Worm (Caenorhabditis elegans): ENCODE results near the gene F54E2.5.

Gene F54E2.5

DNA sequence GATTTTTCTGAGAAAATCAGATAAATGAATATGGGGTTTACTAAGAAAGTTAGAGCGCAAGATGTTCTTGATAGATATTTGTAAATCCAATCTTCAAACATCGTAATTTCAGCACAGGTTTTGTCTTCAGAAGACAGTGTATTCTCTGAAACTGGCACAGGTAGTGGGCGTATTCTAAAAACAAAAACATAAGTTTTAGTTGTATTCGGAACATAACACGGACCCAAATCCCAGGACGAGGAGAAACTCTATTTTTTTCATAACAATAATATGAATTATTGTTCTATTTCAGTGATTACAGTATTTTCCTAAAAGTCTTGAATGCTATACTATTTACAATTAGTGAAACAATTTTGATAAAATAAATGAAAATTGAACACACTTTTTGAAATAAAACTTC is 20.6 kb upstream of the F54E2.5 start, which contains the start of gene srj-45:
Gene srj-45, minus strand, starts transcription at position 101 of the 400 bp plus-strand sequence.
- TF ChIP-seq madf-6 (GFP tag; IDR thresholded peaks at IDR 0.05), result no peak
- no peak for TF ChIP-seq nfya-1 (tag; optimal IDR thresholded peaks at IDR 0.05; ENCODE audit: borderline replicate concordance, insufficient read depth)
- no peak for TF ChIP-seq lsy-27 (tag; optimal IDR thresholded peaks at IDR 0.05; ENCODE audit: borderline replicate concordance, insufficient read depth)
- TF ChIP-seq tbp1 (GFP tag; optimal IDR thresholded peaks at IDR 0.05), result no peak
- no peak for TF ChIP-seq lin-40 (tag; optimal IDR thresholded peaks at IDR 0.05)
- no peak for TF ChIP-seq hmg-1.2 (GFP tag; IDR thresholded peaks at IDR 0.05)
- TF ChIP-seq fkh-3 (tag; optimal IDR thresholded peaks at IDR 0.05), result no peak
- no peak for TF ChIP-seq nhr-80 (tag; optimal IDR thresholded peaks at IDR 0.05)
- TF ChIP-seq lin-35 (GFP tag; optimal IDR thresholded peaks at IDR 0.05), result no peak
- TF ChIP-seq F55B11.4 (tag; optimal IDR thresholded peaks at IDR 0.05; ENCODE audit: borderline replicate concordance, insufficient read depth), result no peak
- no peak for TF ChIP-seq pha-4 (tag; optimal IDR thresholded peaks at IDR 0.05)

- TF ChIP-seq rcor-1 (GFP tag; IDR thresholded peaks at IDR 0.05) (no peak), nhr-179 (tag; optimal IDR thresholded peaks at IDR 0.05) (no peak), C17E4.6 (GFP tag; IDR thresholded peaks at IDR 0.05) (no peak), B0035.1 (tag; optimal IDR thresholded peaks at IDR 0.05) (no peak), ztf-22 (GFP tag; optimal IDR thresholded peaks at IDR 0.05) (no peak), repo-1 (tag; optimal IDR thresholded peaks at IDR 0.05) (no peak), akir-1 (GFP tag; optimal IDR thresholded peaks at IDR 0.05) (no peak)
Observed at ce11 chrV:2832666-2833065, 16.8 kb upstream of the F54E2.5 start, which contains the start of gene srj-50. Gene srj-50, plus strand, starts transcription at chrV:2832966.

DNA sequence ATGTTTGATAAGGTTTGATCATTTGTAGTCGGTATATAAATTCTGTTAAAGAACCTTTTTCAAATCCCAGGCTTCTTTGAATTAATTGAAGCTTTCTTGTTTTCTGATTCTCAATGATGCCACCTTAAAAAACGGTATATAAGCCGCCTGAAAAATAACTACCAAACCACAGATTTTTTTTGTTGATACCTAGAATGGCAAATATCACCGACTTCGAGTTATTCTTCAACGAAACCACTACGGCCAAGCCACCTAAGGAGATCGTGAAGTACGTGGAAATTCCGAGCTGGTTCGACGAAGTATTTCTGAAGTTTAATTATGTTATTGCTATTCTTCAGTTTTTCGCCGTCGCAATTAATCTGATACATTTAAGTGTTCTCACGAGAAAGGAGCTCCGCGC is 15.0 kb upstream of the F54E2.5 start, which contains the start of gene srw-2:
Gene srw-2, plus strand, starts transcription at position 62 of the 400 bp plus-strand sequence.
- no peak for TF ChIP-seq ccch-3 (GFP tag; optimal IDR thresholded peaks at IDR 0.05)
- no peak for TF ChIP-seq ama-1 (optimal IDR thresholded peaks at IDR 0.05)
- no peak for TF ChIP-seq ama-1 (GFP tag; optimal IDR thresholded peaks at IDR 0.05)
- no peak for TF ChIP-seq snpc-3.4 (tag; optimal IDR thresholded peaks at IDR 0.05)
- TF ChIP-seq F22D6.2 (tag; optimal IDR thresholded peaks at IDR 0.05), result no peak
- no peak for TF ChIP-seq pha-4 (tag; optimal IDR thresholded peaks at IDR 0.05)
- no peak for TF ChIP-seq cebp-1 (GFP tag; IDR thresholded peaks at IDR 0.05)
- TF ChIP-seq cebp-1 (tag; optimal IDR thresholded peaks at IDR 0.05), result no peak
- TF ChIP-seq nhr-90 (tag; optimal IDR thresholded peaks at IDR 0.05), result no peak
- TF ChIP-seq snpc-4 (GFP tag; optimal IDR thresholded peaks at IDR 0.05), result no peak
- TF ChIP-seq snpc-4 (tag; optimal IDR thresholded peaks at IDR 0.05), result no peak
- TF ChIP-seq B0019.2 (GFP tag; conservative IDR thresholded peaks at IDR 0.05), result no peak
- no peak for TF ChIP-seq sea-2 (GFP tag; IDR thresholded peaks at IDR 0.05)
- no peak for TF ChIP-seq lin-54 (GFP tag; optimal IDR thresholded peaks at IDR 0.05)
- TF ChIP-seq ceh-91 (GFP tag; IDR thresholded peaks at IDR 0.05), result no peak
- no peak for TF ChIP-seq F49E8.2 (tag; optimal IDR thresholded peaks at IDR 0.05; ENCODE audit: insufficient read depth)
- TF ChIP-seq athp-1 (tag; optimal IDR thresholded peaks at IDR 0.05), result no peak
- no peak for TF ChIP-seq hmg-20 (GFP tag; IDR thresholded peaks at IDR 0.05)

DNA sequence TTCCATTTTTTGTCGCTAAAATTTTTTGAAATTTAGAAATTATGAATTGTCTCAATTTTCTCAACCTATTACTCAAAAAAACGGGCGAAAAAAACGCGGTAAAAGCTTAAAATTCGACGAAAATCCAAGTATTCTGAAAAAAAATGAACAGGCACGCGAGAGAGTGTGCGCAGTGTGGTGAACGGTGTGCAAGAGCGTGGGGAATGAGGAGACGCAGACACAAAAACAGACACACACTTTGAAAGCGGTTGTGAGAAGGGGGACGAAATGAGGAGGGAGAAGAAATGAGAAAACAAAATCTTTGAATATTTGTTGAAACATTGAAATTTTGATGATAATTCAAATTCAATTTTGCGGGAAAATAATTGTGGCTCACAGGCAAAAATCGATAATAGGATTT is 11.0 kb upstream of the F54E2.5 start, which contains the start of gene T03D3.5:
Gene T03D3.5, minus strand, starts transcription at position 21 of the 400 bp plus-strand sequence.
- TF ChIP-seq nhr-179 (tag; optimal IDR thresholded peaks at IDR 0.05) (no peak), hmg-1.2 (GFP tag; IDR thresholded peaks at IDR 0.05) (peak; percentile 98)

Measured in whole organism, young adult.